Fruit fly (Drosophila melanogaster): Measurements from ENCODE around the gene CG13474.
A peak's percentile ranks its signal among the peaks of the same experiment; 100 is the strongest.

The CG13474 gene

dm6 chr3L:14672387-14673110 is 24.4 kb downstream of the CG13474 start, which contains the start of the genes CG43121 and ome (continued):
- peak; percentile 12; the same call in 1 of the 2 replicates for TF ChIP-seq E2f1 (GFP tag; IDR thresholded peaks at IDR 0.05)
- TF ChIP-seq zfh1 (GFP tag; IDR thresholded peaks at IDR 0.05), result peak; percentile 46; the same call in 1 of the 3 replicates
- no peak for TF ChIP-seq CkIIα-i1 (GFP tag; IDR thresholded peaks at IDR 0.05)
- no peak for TF ChIP-seq gcm (GFP tag; optimal IDR thresholded peaks at IDR 0.05)
- TF ChIP-seq crp (GFP tag; optimal IDR thresholded peaks at IDR 0.05), result no peak

DNA sequence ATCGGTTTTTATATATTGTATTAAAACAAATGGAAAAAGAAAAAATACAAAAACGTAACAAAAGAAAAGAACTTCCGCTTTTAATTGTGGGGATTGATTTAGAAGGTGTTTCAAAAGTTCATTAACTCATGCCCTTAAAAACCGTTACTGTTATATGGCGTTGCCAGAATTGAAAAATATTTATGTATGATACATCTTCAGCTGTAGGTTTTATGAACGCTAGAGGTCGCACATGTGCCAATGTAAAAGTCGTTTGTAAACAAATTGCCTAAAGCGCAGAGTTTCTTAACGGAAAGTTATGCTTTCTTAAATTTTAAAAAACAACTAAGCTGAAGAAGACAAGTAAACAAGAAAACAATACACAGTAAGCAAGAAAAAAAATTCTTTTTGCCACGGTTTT is 25.4 kb downstream of the CG13474 start:
- TF ChIP-seq CG3163 (GFP tag; optimal IDR thresholded peaks at IDR 0.05) (peak; percentile 23), CG2199 (GFP tag; IDR thresholded peaks at IDR 0.05) (peak; percentile 90), Bdp1 (GFP tag; optimal IDR thresholded peaks at IDR 0.05) (peak; percentile 54), CG11504 (tag; optimal IDR thresholded peaks at IDR 0.05) (peak; percentile 51), phol (tag; optimal IDR thresholded peaks at IDR 0.05) (peak; percentile 1), stwl (tag; optimal IDR thresholded peaks at IDR 0.05) (peak; percentile 85), HmgD (GFP tag; optimal IDR thresholded peaks at IDR 0.05) (peak; percentile 9), CG10267 (tag; optimal IDR thresholded peaks at IDR 0.05) (peak; percentile 22), amos (GFP tag; IDR thresholded peaks at IDR 0.05; ENCODE audit: partially characterized antibody) (peak; percentile 43), CG11456 (GFP tag; IDR thresholded peaks at IDR 0.05) (peak; percentile 58; the same call in 1 of the 3 replicates), CG13775 (GFP tag; optimal IDR thresholded peaks at IDR 0.05) (no peak), CG1603 (tag; optimal IDR thresholded peaks at IDR 0.05) (peak; percentile 27), CG17361 (GFP tag; IDR thresholded peaks at IDR 0.05) (0 out of 3 replicates have a peak, but pooled peaks have one; percentile 28), Lhr (GFP tag; optimal IDR thresholded peaks at IDR 0.05) (peak; percentile 81), Med (GFP tag) (peak; percentile 88), Bgb (GFP tag; IDR thresholded peaks at IDR 0.05; ENCODE audit: partially characterized antibody) (peak; percentile 56), CG3407 (GFP tag; optimal IDR thresholded peaks at IDR 0.05) (peak; percentile 33), Opbp (GFP tag; IDR thresholded peaks at IDR 0.05; ENCODE audit: partially characterized antibody) (peak; percentile 34; the same call in 1 of the 3 replicates), sug (tag; optimal IDR thresholded peaks at IDR 0.05) (peak; percentile 20), Myb (GFP tag; optimal IDR thresholded peaks at IDR 0.05) (peak; percentile 99), Dp (GFP tag; optimal IDR thresholded peaks at IDR 0.05) (peak; percentile 29), pita (GFP tag; optimal IDR thresholded peaks at IDR 0.05) (peak; percentile 22), Hr3 (GFP tag; optimal IDR thresholded peaks at IDR 0.05) (no peak), CG10366 (GFP tag; IDR thresholded peaks at IDR 0.05) (no peak), CG9932 (GFP tag; IDR thresholded peaks at IDR 0.05) (peak; percentile 48), CG31365 (tag; optimal IDR thresholded peaks at IDR 0.05) (peak; percentile 67), CG3995 (GFP tag; optimal IDR thresholded peaks at IDR 0.05) (peak; percentile 36), CG12744 (GFP tag; optimal IDR thresholded peaks at IDR 0.05) (no peak), prd (optimal IDR thresholded peaks at IDR 0.05) (no peak), prd (GFP tag; IDR thresholded peaks at IDR 0.05) (no peak), vvl (GFP tag; IDR thresholded peaks at IDR 0.05) (peak; percentile 56; the same call in 1 of the 2 replicates), Dek (tag; optimal IDR thresholded peaks at IDR 0.05) (peak; percentile 43), nmo (GFP tag; optimal IDR thresholded peaks at IDR 0.05) (peak; percentile 27), Rfx (GFP tag; IDR thresholded peaks at IDR 0.05) (peak; percentile 55), CG17359 (tag; optimal IDR thresholded peaks at IDR 0.05) (peak; percentile 15), Hsf (GFP tag; optimal IDR thresholded peaks at IDR 0.05) (peak; percentile 1), trem (tag; optimal IDR thresholded peaks at IDR 0.05) (peak; percentile 39), CG8290 (GFP tag; optimal IDR thresholded peaks at IDR 0.05) (no peak), CG8290 (tag; optimal IDR thresholded peaks at IDR 0.05) (peak in 1 of 2 experiments; percentile 34), CG3065 (GFP tag; optimal IDR thresholded peaks at IDR 0.05) (no peak), mam (GFP tag; optimal IDR thresholded peaks at IDR 0.05) (peak; percentile 24), gem (tag; optimal IDR thresholded peaks at IDR 0.05) (peak; percentile 21), slbo (GFP tag; IDR thresholded peaks at IDR 0.05) (peak; percentile 41; the same call in 1 of the 2 replicates)

Data from whole organism, embryonic.